Worm (Caenorhabditis elegans): ENCODE results near the gene sax-1.

- TF ChIP-seq nhr-11 (tag; optimal IDR thresholded peaks at IDR 0.05) (no peak), ceh-9 (tag; optimal IDR thresholded peaks at IDR 0.05) (no peak), tbx-2 (tag; optimal IDR thresholded peaks at IDR 0.05) (no peak), sea-2 (GFP tag; optimal IDR thresholded peaks at IDR 0.05) (no peak), nhr-23 (tag; optimal IDR thresholded peaks at IDR 0.05) (no peak), unc-62 (GFP tag; optimal IDR thresholded peaks at IDR 0.05) (no peak), egl-27 (tag; optimal IDR thresholded peaks at IDR 0.05) (no peak)
Measured at ce11 chrX:3613665-3614064, 36.3 kb downstream of the sax-1 start.

Measured in whole organism, L3 larva.